Fruit fly (Drosophila melanogaster): ENCODE measurements around the gene CG2540.

The CG2540 gene

dm6 chrX:12629564-12629963 lies at the start of gene CG2540, which contains the start of gene Aven:
Gene CG2540 (plus strand): TSS chrX:12629878.
Gene Aven (minus strand): TSS chrX:12629640.
- TF ChIP-seq Snoo (tag; optimal IDR thresholded peaks at IDR 0.05) (peak; percentile 75), CG15710 (tag; optimal IDR thresholded peaks at IDR 0.05) (peak; percentile 80), CG8301 (tag; optimal IDR thresholded peaks at IDR 0.05) (peak; percentile 67), CG17806 (tag; optimal IDR thresholded peaks at IDR 0.05) (peak; percentile 69), EcR (GFP tag; optimal IDR thresholded peaks at IDR 0.05) (no peak), fd96Ca (GFP tag; IDR thresholded peaks at IDR 0.05) (peak; percentile 66; the same call in 2 of the 3 replicates), CG10348 (GFP tag; IDR thresholded peaks at IDR 0.05) (no peak), CG34367 (tag; optimal IDR thresholded peaks at IDR 0.05) (peak; percentile 58), D1 (tag; optimal IDR thresholded peaks at IDR 0.05) (peak; percentile 4), CG8159 (tag; optimal IDR thresholded peaks at IDR 0.05) (peak; percentile 82), CG14655 (GFP tag; optimal IDR thresholded peaks at IDR 0.05) (peak; percentile 82), CG4496 (GFP tag; IDR thresholded peaks at IDR 0.05) (peak; percentile 44; the same call in 1 of the 3 replicates), CG12605 (GFP tag; IDR thresholded peaks at IDR 0.05) (peak; percentile 43; the same call in 1 of the 2 replicates), CG13204 (GFP tag; optimal IDR thresholded peaks at IDR 0.05) (peak; percentile 4), Ets98B (GFP tag; IDR thresholded peaks at IDR 0.05) (no peak; the same call in 1 of the 2 replicates), Pif1B (GFP tag; optimal IDR thresholded peaks at IDR 0.05) (peak; percentile 66), CG32121 (GFP tag; IDR thresholded peaks at IDR 0.05) (no peak; the same call in 1 of the 2 replicates), Pif1A (GFP tag; optimal IDR thresholded peaks at IDR 0.05) (no peak), gl (tag; optimal IDR thresholded peaks at IDR 0.05) (peak; percentile 6), rn (GFP tag; IDR thresholded peaks at IDR 0.05) (no peak), CG9948 (tag; optimal IDR thresholded peaks at IDR 0.05) (peak; percentile 74)

- TF ChIP-seq CG34367 (tag; optimal IDR thresholded peaks at IDR 0.05) (no peak), EcR (GFP tag; optimal IDR thresholded peaks at IDR 0.05) (peak; percentile 70)
These were observed 49.6 kb upstream of the CG2540 start for dm6 chrX:12580040-12580497.

dm6 chrX:12580498-12581304 lies 49.0 kb upstream of the CG2540 start:
- TF ChIP-seq CG4496 (GFP tag; IDR thresholded peaks at IDR 0.05), result peak; percentile 40; the same call in 1 of the 3 replicates
- TF ChIP-seq gl (tag; optimal IDR thresholded peaks at IDR 0.05), result no peak
- TF ChIP-seq CG34367 (tag; optimal IDR thresholded peaks at IDR 0.05), result no peak
- TF ChIP-seq CG9948 (tag; optimal IDR thresholded peaks at IDR 0.05), result peak; percentile 21
- TF ChIP-seq rn (GFP tag; IDR thresholded peaks at IDR 0.05), result no peak
- no peak for TF ChIP-seq fd96Ca (GFP tag; IDR thresholded peaks at IDR 0.05)
- peak; percentile 28; the same call in 1 of the 2 replicates for TF ChIP-seq CG12605 (GFP tag; IDR thresholded peaks at IDR 0.05)
- no peak for TF ChIP-seq CG13204 (GFP tag; optimal IDR thresholded peaks at IDR 0.05)
- peak; percentile 18 for TF ChIP-seq CG15710 (tag; optimal IDR thresholded peaks at IDR 0.05)
- TF ChIP-seq CG32121 (GFP tag; IDR thresholded peaks at IDR 0.05), result no peak
- no peak for TF ChIP-seq Pif1B (GFP tag; optimal IDR thresholded peaks at IDR 0.05)
- TF ChIP-seq CG8159 (tag; optimal IDR thresholded peaks at IDR 0.05), result peak; percentile 50
- no peak for TF ChIP-seq CG14655 (GFP tag; optimal IDR thresholded peaks at IDR 0.05)

- TF ChIP-seq CG10348 (GFP tag; IDR thresholded peaks at IDR 0.05) (no peak), CG15710 (tag; optimal IDR thresholded peaks at IDR 0.05) (no peak), CG4496 (GFP tag; IDR thresholded peaks at IDR 0.05) (no peak)
These were observed 48.4 kb upstream of the CG2540 start for dm6 chrX:12581305-12581676.

- TF ChIP-seq EcR (GFP tag; optimal IDR thresholded peaks at IDR 0.05), result no peak
- no peak for TF ChIP-seq CG8159 (tag; optimal IDR thresholded peaks at IDR 0.05)
- no peak for TF ChIP-seq Pif1B (GFP tag; optimal IDR thresholded peaks at IDR 0.05)
- TF ChIP-seq CG9948 (tag; optimal IDR thresholded peaks at IDR 0.05), result no peak
- TF ChIP-seq CG15710 (tag; optimal IDR thresholded peaks at IDR 0.05), result no peak
- no peak for TF ChIP-seq CG17806 (tag; optimal IDR thresholded peaks at IDR 0.05)
- no peak for TF ChIP-seq CG12605 (GFP tag; IDR thresholded peaks at IDR 0.05)
- no peak for TF ChIP-seq fd96Ca (GFP tag; IDR thresholded peaks at IDR 0.05)
- TF ChIP-seq CG13204 (GFP tag; optimal IDR thresholded peaks at IDR 0.05), result no peak
- no peak for TF ChIP-seq CG10348 (GFP tag; IDR thresholded peaks at IDR 0.05)
- TF ChIP-seq CG8301 (tag; optimal IDR thresholded peaks at IDR 0.05), result no peak
- no peak for TF ChIP-seq Snoo (tag; optimal IDR thresholded peaks at IDR 0.05)
- TF ChIP-seq CG34367 (tag; optimal IDR thresholded peaks at IDR 0.05), result no peak
- no peak for TF ChIP-seq gl (tag; optimal IDR thresholded peaks at IDR 0.05)
- TF ChIP-seq rn (GFP tag; IDR thresholded peaks at IDR 0.05), result no peak
- no peak for TF ChIP-seq Ets98B (GFP tag; IDR thresholded peaks at IDR 0.05)
- TF ChIP-seq Pif1A (GFP tag; optimal IDR thresholded peaks at IDR 0.05), result no peak
- TF ChIP-seq CG14655 (GFP tag; optimal IDR thresholded peaks at IDR 0.05), result no peak
- no peak for TF ChIP-seq D1 (tag; optimal IDR thresholded peaks at IDR 0.05)
- no peak for TF ChIP-seq CG4496 (GFP tag; IDR thresholded peaks at IDR 0.05)
These were observed 47.8 kb upstream of the CG2540 start for dm6 chrX:12581894-12582293.

- TF ChIP-seq Pif1A (GFP tag; optimal IDR thresholded peaks at IDR 0.05) (no peak), Ets98B (GFP tag; IDR thresholded peaks at IDR 0.05) (no peak), rn (GFP tag; IDR thresholded peaks at IDR 0.05) (no peak), CG14655 (GFP tag; optimal IDR thresholded peaks at IDR 0.05) (no peak), CG8301 (tag; optimal IDR thresholded peaks at IDR 0.05) (no peak), CG15710 (tag; optimal IDR thresholded peaks at IDR 0.05) (no peak), CG17806 (tag; optimal IDR thresholded peaks at IDR 0.05) (no peak), gl (tag; optimal IDR thresholded peaks at IDR 0.05) (no peak), CG10348 (GFP tag; IDR thresholded peaks at IDR 0.05) (no peak), CG9948 (tag; optimal IDR thresholded peaks at IDR 0.05) (no peak), D1 (tag; optimal IDR thresholded peaks at IDR 0.05) (no peak), CG32121 (GFP tag; IDR thresholded peaks at IDR 0.05) (no peak), CG4496 (GFP tag; IDR thresholded peaks at IDR 0.05) (no peak), CG8159 (tag; optimal IDR thresholded peaks at IDR 0.05) (no peak), CG12605 (GFP tag; IDR thresholded peaks at IDR 0.05) (no peak), fd96Ca (GFP tag; IDR thresholded peaks at IDR 0.05) (no peak)
These were observed 47.1 kb upstream of the CG2540 start for dm6 chrX:12582661-12582983.

Data from whole organism, pupa.